Fruit fly (Drosophila melanogaster): ENCODE data around the gene spz4.

DNA sequence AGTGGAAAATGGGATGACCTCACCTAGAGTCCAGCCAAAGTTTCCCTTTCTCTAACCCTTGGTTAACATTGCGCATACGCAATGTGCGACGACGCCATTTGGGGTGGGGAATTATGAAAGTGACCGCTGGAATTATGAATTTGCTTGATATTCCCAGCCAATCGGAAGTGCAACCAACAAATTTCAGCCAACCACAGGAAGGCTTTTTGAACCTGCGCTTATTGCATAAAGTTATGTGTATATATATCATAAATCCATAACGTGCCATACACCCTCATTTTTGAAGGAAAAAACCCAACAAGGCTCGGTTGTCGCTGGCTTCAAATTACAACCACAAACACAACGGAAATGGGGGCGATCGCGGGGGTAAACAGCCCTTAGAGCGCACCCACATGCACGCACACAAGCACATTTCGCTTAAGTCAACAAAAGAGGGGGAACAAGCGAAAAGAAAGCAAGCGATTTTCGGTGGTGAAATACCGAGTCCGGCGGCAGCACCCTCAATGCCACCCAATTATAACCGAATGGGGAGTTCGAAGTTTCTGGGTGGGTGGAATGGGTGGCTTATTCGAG, 13.0 kb upstream of the spz4 start:
- TF ChIP-seq sna (GFP tag; IDR thresholded peaks at IDR 0.05; ENCODE audit: partially characterized antibody) (no peak), row (GFP tag; IDR thresholded peaks at IDR 0.05) (no peak), bcd (GFP tag; optimal IDR thresholded peaks at IDR 0.05) (no peak), CG10462 (GFP tag; optimal IDR thresholded peaks at IDR 0.05) (no peak), dati (GFP tag; IDR thresholded peaks at IDR 0.05) (no peak), CG2202 (tag; optimal IDR thresholded peaks at IDR 0.05) (no peak), ato (GFP tag; IDR thresholded peaks at IDR 0.05; ENCODE audit: partially characterized antibody) (no peak), HmgZ (tag; optimal IDR thresholded peaks at IDR 0.05) (no peak), tin (GFP tag; optimal IDR thresholded peaks at IDR 0.05) (no peak)
